Worm (Caenorhabditis elegans) whole organism, L4 larva: ENCODE results near the gene C33C12.7.

Experiments
- fos-1 ChIP-seq: fragments of 150-350 bp; optimal IDR thresholded peaks from 2 replicates; lab custom pipeline; 2014; ENCODE audit warnings: missing biosample characterization, missing genetic modification characterization
- nhr-11 ChIP-seq: fragments of 150-350 bp; optimal IDR thresholded peaks from 2 replicates; lab custom pipeline; 2014; ENCODE audit warnings: missing biosample characterization, missing genetic modification characterization
- pqm-1 ChIP-seq: sonication (generic microtip); optimal IDR thresholded peaks from 2 replicates; lab custom pipeline; 2017; ENCODE audit warnings: missing biosample characterization, missing genetic modification characterization

DNA sequence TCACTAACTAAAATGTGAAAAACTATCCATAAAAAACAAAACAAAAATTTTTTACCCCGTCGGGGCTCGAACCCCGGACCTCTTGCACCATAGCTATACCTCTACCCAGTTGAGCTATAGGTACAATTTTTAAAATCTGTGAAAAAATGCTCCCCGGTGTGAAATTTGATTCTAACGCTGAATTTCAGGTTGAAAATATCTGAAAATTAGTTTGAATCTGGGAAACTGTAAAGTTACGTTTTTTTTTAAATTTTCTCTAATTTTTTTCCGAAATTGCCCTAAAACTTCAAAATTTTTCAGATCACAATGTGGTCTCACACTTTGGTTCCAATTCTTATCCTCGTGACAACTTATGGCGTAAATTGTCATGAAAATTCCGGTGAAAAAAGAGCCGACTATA, 32.5 kb upstream of the C33C12.7 start, which contains the start of gene Y59C2A.1:
- TF ChIP-seq nhr-11 (no peak), pqm-1 (tag; lab: Kevin White, UChicago) (no peak), fos-1 (tag; lab: Kevin White, UChicago) (no peak)
